Fruit fly (Drosophila melanogaster) whole organism, embryonic: ENCODE data around the gene jv.

ENCODE experiments used
- ATbp ChIP-seq: fragments of 200-800 bp; sonication (Bioruptor generic); optimal IDR thresholded peaks from 2 replicates; lab custom pipeline; 2017; ENCODE audit warnings: missing biosample characterization, mild to moderate bottlenecking, missing genetic modification characterization, missing genetic modification reagents
- Antp ChIP-seq: fragments of 200-800 bp; sonication (Bioruptor generic); optimal IDR thresholded peaks from 3 replicates; lab custom pipeline; 2016; ENCODE audit warnings: missing biosample characterization, missing genetic modification characterization
- Asciz ChIP-seq: fragments of 200-800 bp; sonication (Bioruptor generic); optimal IDR thresholded peaks from 2 replicates; lab custom pipeline; 2017; ENCODE audit warnings: missing biosample characterization, mild to moderate bottlenecking, missing genetic modification characterization, missing genetic modification reagents
- Atf-2 ChIP-seq: fragments of 200-800 bp; sonication (Bioruptor generic); optimal IDR thresholded peaks from 2 replicates; lab custom pipeline; 2016; ENCODE audit warnings: missing biosample characterization, missing genetic modification characterization
- Bteb2 ChIP-seq: fragments of 200-800 bp; sonication (Bioruptor generic); optimal IDR thresholded peaks from 2 replicates; lab custom pipeline; 2016; ENCODE audit warnings: missing biosample characterization, missing genetic modification characterization
- C15 ChIP-seq: fragments of 200-800 bp; sonication (Bioruptor generic); IDR thresholded peaks from 3 replicates; pipeline ENCODE4 v1.3.6; 2022; ENCODE audit warnings: missing biosample characterization, missing genetic modification characterization
- CG10209 ChIP-seq: fragments of 200-800 bp; sonication (Bioruptor generic); optimal IDR thresholded peaks from 3 replicates; lab custom pipeline; 2017; ENCODE audit warnings: missing biosample characterization, mild to moderate bottlenecking, missing genetic modification characterization, missing genetic modification reagents
- CG10267 ChIP-seq: fragments of 200-800 bp; sonication (Bioruptor generic); optimal IDR thresholded peaks from 2 replicates; lab custom pipeline; 2018; ENCODE audit warnings: missing biosample characterization, mild to moderate bottlenecking, missing genetic modification characterization, moderate library complexity
- CG10462 ChIP-seq: fragments of 200-800 bp; sonication (Bioruptor generic); optimal IDR thresholded peaks from 2 replicates; lab custom pipeline; 2016; ENCODE audit warnings: missing biosample characterization, missing genetic modification characterization
- CG11085 ChIP-seq: fragments of 200-800 bp; sonication (Bioruptor generic); IDR thresholded peaks from 2 replicates; pipeline ENCODE4 v1.3.6; 2022; ENCODE audit warnings: missing biosample characterization, missing genetic modification characterization
- CG14965 ChIP-seq: fragments of 200-800 bp; sonication (Bioruptor generic); optimal IDR thresholded peaks from 2 replicates; lab custom pipeline; 2016; ENCODE audit warnings: missing biosample characterization, missing genetic modification characterization, borderline replicate concordance
- CG15514 ChIP-seq: fragments of 200-800 bp; sonication (Bioruptor generic); optimal IDR thresholded peaks from 3 replicates; lab custom pipeline; 2017; ENCODE audit warnings: missing biosample characterization, missing genetic modification characterization, mild to moderate bottlenecking, moderate library complexity, missing genetic modification reagents
- CG17359 ChIP-seq: fragments of 200-800 bp; sonication (Bioruptor generic); optimal IDR thresholded peaks from 3 replicates; lab custom pipeline; 2018; ENCODE audit warnings: missing biosample characterization, mild to moderate bottlenecking, missing genetic modification characterization, moderate library complexity
- CG2116 ChIP-seq: fragments of 200-800 bp; sonication (Bioruptor generic); optimal IDR thresholded peaks from 3 replicates; lab custom pipeline; 2018; ENCODE audit warnings: missing biosample characterization, mild to moderate bottlenecking, missing genetic modification characterization
- CG2678 ChIP-seq: fragments of 200-800 bp; sonication (Bioruptor generic); optimal IDR thresholded peaks from 3 replicates; lab custom pipeline; 2019; ENCODE audit warnings: missing biosample characterization, mild to moderate bottlenecking, missing genetic modification characterization, moderate library complexity
- CG30020 ChIP-seq: fragments of 200-800 bp; optimal IDR thresholded peaks from 2 replicates; lab custom pipeline; 2019; ENCODE audit warnings: missing biosample characterization, mild to moderate bottlenecking, missing genetic modification characterization, moderate library complexity
- CG33557 ChIP-seq: fragments of 200-800 bp; sonication (Bioruptor generic); optimal IDR thresholded peaks from 2 replicates; lab custom pipeline; 2019; ENCODE audit warnings: missing biosample characterization, mild to moderate bottlenecking, missing genetic modification characterization, moderate library complexity
- CG3847 ChIP-seq: fragments of 200-800 bp; sonication (Bioruptor generic); IDR thresholded peaks from 2 replicates; pipeline ENCODE4 v1.3.6; 2022; ENCODE audit warnings: missing biosample characterization, missing genetic modification characterization
- CG4617 ChIP-seq: fragments of 200-800 bp; sonication (Bioruptor generic); optimal IDR thresholded peaks from 3 replicates; lab custom pipeline; 2016; ENCODE audit warnings: missing biosample characterization, missing genetic modification characterization, borderline replicate concordance
- CG7963 ChIP-seq: fragments of 200-800 bp; sonication (Bioruptor generic); IDR thresholded peaks from 3 replicates; pipeline ENCODE4 v1.3.6; 2022; ENCODE audit warnings: missing biosample characterization, missing genetic modification characterization; ENCODE audit not compliant: partially characterized antibody
- CG9817 ChIP-seq: fragments of 200-800 bp; sonication (Bioruptor generic); optimal IDR thresholded peaks from 2 replicates; lab custom pipeline; 2018; ENCODE audit warnings: missing biosample characterization, mild to moderate bottlenecking, missing genetic modification characterization, moderate library complexity
- CrebB ChIP-seq: fragments of 200-800 bp; sonication (Bioruptor generic); optimal IDR thresholded peaks from 3 replicates; lab custom pipeline; 2018; ENCODE audit warnings: missing biosample characterization, mild to moderate bottlenecking, missing genetic modification characterization
- Fer3 ChIP-seq: fragments of 200-800 bp; sonication (Bioruptor generic); optimal IDR thresholded peaks from 2 replicates; lab custom pipeline; 2018; ENCODE audit warnings: missing biosample characterization, mild to moderate bottlenecking, missing genetic modification characterization, moderate library complexity
- HLHmδ ChIP-seq: fragments of 200-800 bp; sonication (Bioruptor generic); optimal IDR thresholded peaks from 2 replicates; lab custom pipeline; 2018; ENCODE audit warnings: missing biosample characterization, mild to moderate bottlenecking, missing genetic modification characterization, moderate library complexity
- Hey ChIP-seq: fragments of 200-800 bp; sonication (Bioruptor generic); optimal IDR thresholded peaks from 3 replicates; lab custom pipeline; 2018; ENCODE audit warnings: missing biosample characterization, mild to moderate bottlenecking, missing genetic modification characterization
- Hr51 ChIP-seq, 2 experiments: fragments of 200-800 bp; sonication (Bioruptor generic); optimal IDR thresholded peaks; 2 replicates in 1 of 2; 3 replicates in 1 of 2; lab custom pipeline; 2016 to 2018; ENCODE audit warnings: missing biosample characterization in 2 of 2, missing genetic modification characterization in 2 of 2, mild to moderate bottlenecking in 1 of 2, moderate library complexity in 1 of 2
- Lhr ChIP-seq: fragments of 200-800 bp; sonication (Bioruptor generic); optimal IDR thresholded peaks from 3 replicates; lab custom pipeline; 2017; ENCODE audit warnings: mild to moderate bottlenecking, missing biosample characterization, missing genetic modification reagents, missing genetic modification characterization
- Med ChIP-seq: fragments of 200-800 bp; sonication (Bioruptor generic); peaks from one replicate; lab custom pipeline; 2016; ENCODE audit warnings: missing biosample characterization, missing genetic modification characterization, mild to moderate bottlenecking, inconsistent platforms, moderate library complexity
- PHDP ChIP-seq: fragments of 200-800 bp; sonication (Bioruptor generic); optimal IDR thresholded peaks from 3 replicates; lab custom pipeline; 2018; ENCODE audit warnings: missing biosample characterization, mild to moderate bottlenecking, missing genetic modification characterization, moderate library complexity
- Usf ChIP-seq: fragments of 200-800 bp; sonication (Bioruptor generic); optimal IDR thresholded peaks from 2 replicates; lab custom pipeline; 2017; ENCODE audit warnings: missing genotype, missing biosample characterization, missing genetic modification characterization
- Vsx1 ChIP-seq: fragments of 200-800 bp; sonication (Bioruptor generic); optimal IDR thresholded peaks from 2 replicates; lab custom pipeline; 2017; ENCODE audit warnings: missing biosample characterization, mild to moderate bottlenecking, missing genetic modification characterization, missing genetic modification reagents
- cg ChIP-seq: fragments of 200-800 bp; sonication (Bioruptor generic); optimal IDR thresholded peaks from 3 replicates; lab custom pipeline; 2019; ENCODE audit warnings: missing biosample characterization, mild to moderate bottlenecking, missing genetic modification characterization, moderate library complexity
- danr ChIP-seq: fragments of 200-800 bp; sonication (Bioruptor generic); IDR thresholded peaks from 2 replicates; pipeline ENCODE4 v1.3.6; 2022; ENCODE audit warnings: missing biosample characterization, missing genetic modification characterization
- dysf ChIP-seq: fragments of 200-800 bp; sonication (Bioruptor generic); IDR thresholded peaks from 3 replicates; pipeline ENCODE4 v1.3.6; 2022; ENCODE audit warnings: missing biosample characterization, missing genetic modification characterization
- fd96Cb ChIP-seq: fragments of 200-800 bp; sonication (Bioruptor generic); optimal IDR thresholded peaks from 2 replicates; lab custom pipeline; 2018; ENCODE audit warnings: missing biosample characterization, mild to moderate bottlenecking, missing genetic modification characterization, moderate library complexity
- gem ChIP-seq: fragments of 200-800 bp; sonication (Bioruptor generic); optimal IDR thresholded peaks from 2 replicates; lab custom pipeline; 2019; ENCODE audit warnings: missing biosample characterization, mild to moderate bottlenecking, missing genetic modification characterization, moderate library complexity
- gsb ChIP-seq: fragments of 200-800 bp; sonication (Bioruptor generic); IDR thresholded peaks from 2 replicates; pipeline ENCODE4 v1.3.6; 2022; ENCODE audit warnings: missing biosample characterization, missing genetic modification characterization
- gt ChIP-seq: fragments of 200-800 bp; sonication (Bioruptor generic); IDR thresholded peaks from 2 replicates; pipeline ENCODE4 v1.3.6; 2022; ENCODE audit warnings: missing biosample characterization, missing genetic modification characterization
- kah ChIP-seq: fragments of 200-800 bp; sonication (Bioruptor generic); optimal IDR thresholded peaks from 2 replicates; lab custom pipeline; 2018; ENCODE audit warnings: missing biosample characterization, mild to moderate bottlenecking, missing genetic modification characterization
- onecut ChIP-seq: fragments of 200-800 bp; sonication (Bioruptor generic); IDR thresholded peaks from 2 replicates; pipeline ENCODE4 v1.3.6; 2022; ENCODE audit warnings: missing biosample characterization, missing genetic modification characterization
- pb ChIP-seq: fragments of 200-800 bp; sonication (Bioruptor generic); optimal IDR thresholded peaks from 3 replicates; lab custom pipeline; 2016; ENCODE audit warnings: missing biosample characterization, missing genetic modification characterization
- row ChIP-seq: fragments of 200-800 bp; sonication (Bioruptor generic); IDR thresholded peaks from 3 replicates; pipeline ENCODE4 v1.3.6; 2022; ENCODE audit warnings: missing biosample characterization, missing genetic modification characterization
- sens ChIP-seq: fragments of 200-800 bp; sonication (Bioruptor generic); peaks from one replicate; lab custom pipeline; 2016; ENCODE audit warnings: missing biosample characterization, missing genetic modification characterization
- slou ChIP-seq: fragments of 200-800 bp; sonication (Bioruptor generic); optimal IDR thresholded peaks from 3 replicates; lab custom pipeline; 2016; ENCODE audit warnings: missing biosample characterization, missing genetic modification characterization
- sna ChIP-seq: fragments of 200-800 bp; sonication (Bioruptor generic); IDR thresholded peaks from 2 replicates; pipeline ENCODE4 v1.3.6; 2022; ENCODE audit warnings: missing biosample characterization, missing genetic modification characterization; ENCODE audit not compliant: partially characterized antibody
- tap ChIP-seq: fragments of 200-800 bp; optimal IDR thresholded peaks from 3 replicates; lab custom pipeline; 2019; ENCODE audit warnings: missing biosample characterization, mild to moderate bottlenecking, missing genetic modification characterization, moderate library complexity
- vvl ChIP-seq: fragments of 200-800 bp; sonication (Bioruptor generic); IDR thresholded peaks from 2 replicates; pipeline ENCODE4 v1.3.6; 2022; ENCODE audit warnings: missing biosample characterization, missing genetic modification characterization

The jv gene

DNA sequence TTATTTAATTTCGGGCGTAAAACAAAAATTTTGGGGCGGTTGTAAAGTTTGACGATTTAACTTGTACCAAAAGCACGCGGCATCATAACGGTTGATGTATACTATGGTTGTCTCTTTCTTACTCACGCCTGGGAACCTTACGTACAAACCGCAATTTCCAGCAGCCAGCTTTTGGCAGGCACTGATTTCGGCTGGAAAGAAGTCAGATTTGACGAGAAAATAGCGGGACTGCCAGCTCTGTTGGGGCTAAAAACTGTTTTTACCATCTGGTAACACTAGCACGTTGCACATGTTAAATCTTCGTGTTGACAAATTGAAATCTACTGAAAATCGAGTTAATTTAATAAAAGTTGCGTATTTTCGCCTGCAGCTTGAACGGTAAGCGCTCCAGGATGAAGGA is 16.6 kb upstream of the jv start, which contains the start of gene zpg (continued):
- peak; percentile 9 for TF ChIP-seq CG2116 (GFP tag; lab: Kevin White, UChicago)
- peak; percentile 59 for TF ChIP-seq CG15514 (GFP tag; lab: Kevin White, UChicago)
- TF ChIP-seq vvl (GFP tag; lab: Robert Waterston, UW), result peak; percentile 58; the same call in 1 of the 2 replicates
- no peak for TF ChIP-seq onecut
- peak; percentile 72 for TF ChIP-seq CG3847 (GFP tag; lab: Robert Waterston, UW)
- peak; percentile 7 for TF ChIP-seq CG9817 (tag; lab: Kevin White, UChicago)
- peak; percentile 69 for TF ChIP-seq CG4617 (GFP tag; lab: Kevin White, UChicago)
- TF ChIP-seq Lhr (GFP tag; lab: Kevin White, UChicago), result peak; percentile 90

DNA sequence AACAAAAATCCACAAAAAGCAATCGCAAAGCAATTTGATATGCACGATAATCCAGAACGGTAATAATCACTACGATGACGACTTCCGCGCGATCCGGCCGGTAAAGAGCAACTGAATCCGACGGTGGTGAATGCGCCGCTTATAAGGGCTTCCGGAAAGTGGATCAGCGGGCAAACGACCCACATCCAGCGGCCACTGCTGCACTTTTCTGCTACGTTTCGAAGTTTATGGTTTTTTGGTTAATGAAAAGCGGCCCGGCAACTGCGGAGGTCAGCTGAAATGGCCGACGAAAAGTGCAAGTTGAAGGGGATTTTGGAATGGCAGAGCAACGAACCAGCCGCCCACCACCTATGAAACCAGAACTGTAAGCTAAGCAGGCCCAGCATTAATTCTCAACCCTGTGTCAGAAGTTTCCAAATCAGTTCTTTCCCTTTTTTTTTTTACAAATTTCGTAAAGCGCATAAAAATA is 14.0 kb upstream of the jv start, which contains the start of the genes ndl and Rexo5:
TSS of gene ndl (minus strand) at position 101 of the 469 bp plus-strand sequence.
TSS of gene Rexo5 (plus strand) at position 419 of the 469 bp plus-strand sequence.
- no peak for TF ChIP-seq Usf (GFP tag; lab: Kevin White, UChicago)
- TF ChIP-seq Lhr (GFP tag; lab: Kevin White, UChicago), result no peak
- no peak for TF ChIP-seq CG10267 (tag; lab: Kevin White, UChicago)
- no peak for TF ChIP-seq gsb (GFP tag; lab: Robert Waterston, UW)
- TF ChIP-seq kah (GFP tag; lab: Kevin White, UChicago), result no peak
- TF ChIP-seq tap, result no peak
- TF ChIP-seq C15 (GFP tag; lab: Robert Waterston, UW), result no peak
- no peak for TF ChIP-seq danr (GFP tag; lab: Robert Waterston, UW)
- TF ChIP-seq cg (GFP tag; lab: Kevin White, UChicago), result no peak
- TF ChIP-seq HLHmδ (GFP tag; lab: Kevin White, UChicago), result no peak
- no peak for TF ChIP-seq CG10462 (GFP tag; lab: Kevin White, UChicago)
- TF ChIP-seq CrebB, result no peak
- no peak for TF ChIP-seq slou
- TF ChIP-seq Bteb2 (GFP tag; lab: Kevin White, UChicago), result no peak
- TF ChIP-seq gt (GFP tag; lab: Robert Waterston, UW), result no peak
- no peak for TF ChIP-seq Antp (GFP tag; lab: Kevin White, UChicago)
- no peak for TF ChIP-seq CG30020
- TF ChIP-seq CG11085 (GFP tag; lab: Robert Waterston, UW), result no peak
- no peak for TF ChIP-seq CG33557 (GFP tag; lab: Kevin White, UChicago)

DNA sequence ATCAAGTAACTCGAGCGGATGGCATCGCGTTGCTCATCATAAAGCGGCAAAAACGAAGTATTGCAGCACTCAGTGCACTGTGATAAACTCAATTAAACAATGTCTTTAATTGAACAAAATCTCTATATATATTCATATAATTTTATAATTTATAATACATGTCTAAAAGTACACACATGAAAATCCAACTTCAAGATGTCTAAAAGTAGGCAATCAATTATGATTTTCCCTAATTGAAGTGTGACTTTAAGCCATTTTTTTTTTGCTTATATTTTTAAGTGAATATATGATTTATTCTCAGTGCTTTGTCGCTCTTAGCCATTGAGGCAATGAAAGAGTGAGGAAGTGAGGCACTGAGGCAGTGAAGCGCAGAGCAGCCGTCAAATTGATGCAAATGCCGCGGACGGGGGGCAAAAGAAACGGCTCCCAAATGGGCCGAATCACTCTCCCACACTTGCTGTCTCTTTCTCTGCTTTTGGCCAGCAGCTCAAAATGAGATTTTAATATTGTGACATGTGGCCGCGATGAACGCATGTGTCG is 11.9 kb downstream of the jv start:
- TF ChIP-seq row (GFP tag; lab: Robert Waterston, UW), result peak; percentile 30; the same call in 1 of the 3 replicates
- peak; percentile 42 for TF ChIP-seq gem (tag; lab: Kevin White, UChicago)
- TF ChIP-seq CG10209 (GFP tag; lab: Kevin White, UChicago), result no peak
- TF ChIP-seq Fer3, result no peak
- TF ChIP-seq fd96Cb (tag; lab: Kevin White, UChicago), result peak; percentile 10
- TF ChIP-seq CG2678 (tag; lab: Kevin White, UChicago), result peak; percentile 31
- peak; percentile 11 for TF ChIP-seq sens (GFP tag; lab: Kevin White, UChicago)
- no peak for TF ChIP-seq Atf-2
- TF ChIP-seq Asciz, result no peak
- TF ChIP-seq tap, result peak; percentile 22
- no peak for TF ChIP-seq CG14965 (GFP tag; lab: Kevin White, UChicago)
- no peak for TF ChIP-seq dysf (GFP tag; lab: Robert Waterston, UW)
- TF ChIP-seq sna (GFP tag; lab: Robert Waterston, UW), result no peak
- TF ChIP-seq Vsx1 (GFP tag; lab: Kevin White, UChicago), result no peak
- TF ChIP-seq Hey (tag; lab: Kevin White, UChicago), result no peak
- peak; percentile 27 for TF ChIP-seq CG17359 (tag; lab: Kevin White, UChicago)
- TF ChIP-seq PHDP, result peak; percentile 16
- no peak for TF ChIP-seq pb (GFP tag; lab: Kevin White, UChicago)
- peak; percentile 12 for TF ChIP-seq ATbp
- TF ChIP-seq Hr51 (GFP tag; optimal IDR thresholded peaks at IDR 0.05; lab: Kevin White, UChicago), result peak in 1 of 2 experiments; percentile 32
- peak; percentile 45 for TF ChIP-seq Med (GFP tag; lab: Kevin White, UChicago)
- no peak for TF ChIP-seq CG7963 (GFP tag; lab: Robert Waterston, UW)
